Worm (Caenorhabditis elegans) whole organism, late embryonic: ENCODE measurements around the gene B0457.6.

Experiments
- C08G9.2 ChIP-seq: sonication (generic microtip); optimal IDR thresholded peaks from 2 replicates; lab custom pipeline; 2016; ENCODE audit warnings: mild to moderate bottlenecking, missing genetic modification characterization, moderate library complexity, missing compliant biosample characterization
- C38D4.7 ChIP-seq: fragments of 200-800 bp; sonication (Bioruptor generic); optimal IDR thresholded peaks from 2 replicates; lab custom pipeline; 2018; ENCODE audit warnings: mild to moderate bottlenecking, missing genetic modification characterization, moderate library complexity, missing compliant biosample characterization
- F13H6.1 ChIP-seq: sonication (generic microtip); optimal IDR thresholded peaks from 2 replicates; lab custom pipeline; 2016; ENCODE audit warnings: missing genetic modification characterization, missing compliant biosample characterization
- K02D7.2 ChIP-seq: sonication (generic microtip); optimal IDR thresholded peaks from 2 replicates; lab custom pipeline; 2017; ENCODE audit warnings: mild to moderate bottlenecking, missing genetic modification characterization, missing compliant biosample characterization
- K09A11.1 ChIP-seq: sonication (generic microtip); optimal IDR thresholded peaks from 2 replicates; lab custom pipeline; 2017; ENCODE audit warnings: antibody characterized with exemption, mild to moderate bottlenecking, missing genetic modification characterization, missing compliant biosample characterization; ENCODE audit not compliant: insufficient read depth
- T23F11.4 ChIP-seq: fragments of 200-800 bp; sonication (Bioruptor generic); optimal IDR thresholded peaks from 2 replicates; lab custom pipeline; 2018; ENCODE audit warnings: mild to moderate bottlenecking, missing genetic modification characterization, missing compliant biosample characterization
- Y22D7AL.16 ChIP-seq: sonication (generic microtip); optimal IDR thresholded peaks from 2 replicates; lab custom pipeline; 2016; ENCODE audit warnings: missing genetic modification characterization, missing compliant biosample characterization
- ahr-1 ChIP-seq: sonication (generic microtip); optimal IDR thresholded peaks from 2 replicates; lab custom pipeline; 2016; ENCODE audit warnings: missing genetic modification characterization, missing compliant biosample characterization
- ama-1 ChIP-seq: fragments of 150-350 bp; optimal IDR thresholded peaks from 2 replicates; lab custom pipeline; 2014
- ceh-18 ChIP-seq: sonication (generic microtip); optimal IDR thresholded peaks from 2 replicates; lab custom pipeline; 2016; ENCODE audit warnings: missing genetic modification characterization, missing compliant biosample characterization
- ceh-2 ChIP-seq: sonication (generic microtip); optimal IDR thresholded peaks from 2 replicates; lab custom pipeline; 2016; ENCODE audit warnings: missing genotype, missing genetic modification characterization, missing compliant biosample characterization
- ceh-22 ChIP-seq: sonication (generic microtip); optimal IDR thresholded peaks from 2 replicates; lab custom pipeline; 2017; ENCODE audit warnings: missing biosample characterization, missing genetic modification characterization
- ceh-24 ChIP-seq: sonication (generic microtip); optimal IDR thresholded peaks from 2 replicates; lab custom pipeline; 2016; ENCODE audit warnings: mild to moderate bottlenecking, missing genetic modification characterization, missing compliant biosample characterization
- ceh-30 ChIP-seq: fragments of 150-350 bp; optimal IDR thresholded peaks from 2 replicates; lab custom pipeline; 2014; ENCODE audit warnings: missing biosample characterization, missing genetic modification characterization
- ceh-45 ChIP-seq: fragments of 200-800 bp; sonication (Bioruptor generic); IDR thresholded peaks from 2 replicates; pipeline ENCODE4 v1.3.6; 2022; ENCODE audit warnings: missing genetic modification reagents, missing genetic modification characterization, missing compliant biosample characterization
- ceh-48 ChIP-seq: sonication (generic microtip); optimal IDR thresholded peaks from 2 replicates; lab custom pipeline; 2016; ENCODE audit warnings: missing genetic modification characterization, inconsistent platforms, missing compliant biosample characterization
- ceh-9 ChIP-seq: sonication (generic microtip); optimal IDR thresholded peaks from 2 replicates; lab custom pipeline; 2016; ENCODE audit warnings: mild to moderate bottlenecking, missing genetic modification characterization, inconsistent platforms, missing compliant biosample characterization
- che-1 ChIP-seq: sonication (generic microtip); optimal IDR thresholded peaks from 2 replicates; lab custom pipeline; 2016; ENCODE audit warnings: mild to moderate bottlenecking, missing genetic modification characterization, missing compliant biosample characterization
- dmd-4 ChIP-seq: sonication (generic microtip); optimal IDR thresholded peaks from 2 replicates; lab custom pipeline; 2016; ENCODE audit warnings: borderline replicate concordance, missing genetic modification characterization, missing compliant biosample characterization
- elt-2 ChIP-seq: sonication (generic microtip); optimal IDR thresholded peaks from 2 replicates; lab custom pipeline; 2016; ENCODE audit warnings: missing genetic modification reagents, missing genetic modification characterization, missing compliant biosample characterization
- elt-4 ChIP-seq: sonication (generic microtip); optimal IDR thresholded peaks from 2 replicates; lab custom pipeline; 2016; ENCODE audit warnings: missing genetic modification characterization, missing compliant biosample characterization
- ets-4 ChIP-seq: sonication (generic microtip); optimal IDR thresholded peaks from 2 replicates; lab custom pipeline; 2016; ENCODE audit warnings: missing genetic modification characterization, missing compliant biosample characterization
- eyg-1 ChIP-seq: sonication (generic microtip); optimal IDR thresholded peaks from 2 replicates; lab custom pipeline; 2016; ENCODE audit warnings: missing genotype, missing genetic modification characterization, missing compliant biosample characterization
- fax-1 ChIP-seq: sonication (generic microtip); optimal IDR thresholded peaks from 2 replicates; lab custom pipeline; 2016; ENCODE audit warnings: missing genotype, missing genetic modification characterization, missing compliant biosample characterization
- fkh-10 ChIP-seq: fragments of 150-350 bp; optimal IDR thresholded peaks from 2 replicates; lab custom pipeline; 2014; ENCODE audit warnings: missing biosample characterization, missing genetic modification reagents, missing genetic modification characterization
- gmeb-2 ChIP-seq: sonication (generic microtip); optimal IDR thresholded peaks from 2 replicates; lab custom pipeline; 2016; ENCODE audit warnings: missing genetic modification characterization, inconsistent platforms, missing compliant biosample characterization
- hlh-30 ChIP-seq: sonication (generic microtip); optimal IDR thresholded peaks from 2 replicates; lab custom pipeline; 2017; ENCODE audit warnings: antibody characterized with exemption, missing genetic modification characterization, missing compliant biosample characterization; ENCODE audit not compliant: insufficient read depth
- hlh-6 ChIP-seq: sonication (generic microtip); optimal IDR thresholded peaks from 2 replicates; lab custom pipeline; 2016; ENCODE audit warnings: missing genotype, missing genetic modification characterization, missing compliant biosample characterization
- hlh-8 ChIP-seq: sonication (generic microtip); optimal IDR thresholded peaks from 2 replicates; lab custom pipeline; 2016; ENCODE audit warnings: missing genotype, missing genetic modification characterization, missing compliant biosample characterization
- lin-11 ChIP-seq: fragments of 200-800 bp; sonication (Bioruptor generic); optimal IDR thresholded peaks from 2 replicates; lab custom pipeline; 2018; ENCODE audit warnings: mild to moderate bottlenecking, missing genetic modification characterization, missing compliant biosample characterization
- nfya-1 ChIP-seq: sonication (generic microtip); optimal IDR thresholded peaks from 2 replicates; lab custom pipeline; 2017; ENCODE audit warnings: missing genetic modification characterization, mild to moderate bottlenecking, missing compliant biosample characterization, antibody characterized with exemption, moderate library complexity
- nhr-232 ChIP-seq: sonication (generic microtip); optimal IDR thresholded peaks from 2 replicates; lab custom pipeline; 2016; ENCODE audit warnings: missing genetic modification characterization, missing compliant biosample characterization
- npax-4 ChIP-seq: sonication (generic microtip); optimal IDR thresholded peaks from 2 replicates; lab custom pipeline; 2016; ENCODE audit warnings: missing genetic modification characterization, missing compliant biosample characterization
- odd-2 ChIP-seq: sonication (generic microtip); optimal IDR thresholded peaks from 2 replicates; lab custom pipeline; 2017; ENCODE audit warnings: antibody characterized with exemption, mild to moderate bottlenecking, missing genetic modification characterization, missing compliant biosample characterization
- pag-3 ChIP-seq: sonication (generic microtip); optimal IDR thresholded peaks from 2 replicates; lab custom pipeline; 2016; ENCODE audit warnings: missing compliant biosample characterization, missing genetic modification characterization, borderline replicate concordance
- pat-9 ChIP-seq: fragments of 200-800 bp; sonication (Bioruptor generic); optimal IDR thresholded peaks from 2 replicates; lab custom pipeline; 2018; ENCODE audit warnings: mild to moderate bottlenecking, missing genetic modification characterization, moderate library complexity, missing compliant biosample characterization
- pax-1 ChIP-seq: fragments of 150-350 bp; optimal IDR thresholded peaks from 2 replicates; lab custom pipeline; 2014; ENCODE audit warnings: missing biosample characterization, missing genetic modification characterization
- pha-2 ChIP-seq: sonication (generic microtip); optimal IDR thresholded peaks from 2 replicates; lab custom pipeline; 2017; ENCODE audit warnings: mild to moderate bottlenecking, missing genetic modification characterization, missing compliant biosample characterization
- pqm-1 ChIP-seq: sonication (generic microtip); optimal IDR thresholded peaks from 2 replicates; lab custom pipeline; 2016; ENCODE audit warnings: missing genetic modification characterization, missing compliant biosample characterization
- pros-1 ChIP-seq: fragments of 150-350 bp; optimal IDR thresholded peaks from 2 replicates; lab custom pipeline; 2014; ENCODE audit warnings: missing biosample characterization, missing genetic modification reagents, missing genetic modification characterization
- ref-2 ChIP-seq: sonication (generic microtip); optimal IDR thresholded peaks from 2 replicates; lab custom pipeline; 2016; ENCODE audit warnings: missing genetic modification characterization, missing compliant biosample characterization
- rnt-1 ChIP-seq: sonication (generic microtip); optimal IDR thresholded peaks from 2 replicates; lab custom pipeline; 2016; ENCODE audit warnings: missing genetic modification characterization, missing compliant biosample characterization
- sdc-2 ChIP-seq: sonication (generic microtip); optimal IDR thresholded peaks from 2 replicates; lab custom pipeline; 2016; ENCODE audit warnings: missing genotype, missing genetic modification characterization, missing compliant biosample characterization
- syd-9 ChIP-seq: sonication (generic microtip); optimal IDR thresholded peaks from 2 replicates; lab custom pipeline; 2016; ENCODE audit warnings: mild to moderate bottlenecking, missing genetic modification characterization, moderate library complexity, missing compliant biosample characterization
- tbx-2 ChIP-seq: sonication (generic microtip); optimal IDR thresholded peaks from 2 replicates; lab custom pipeline; 2016; ENCODE audit warnings: missing genetic modification characterization, missing compliant biosample characterization
- tbx-7 ChIP-seq: sonication (generic microtip); optimal IDR thresholded peaks from 2 replicates; lab custom pipeline; 2016; ENCODE audit warnings: missing genotype, missing genetic modification characterization, missing compliant biosample characterization
- unc-3 ChIP-seq, 2 experiments: fragments of 200-800 bp in 1 of 2; sonication (Bioruptor generic) in 1 of 2; sonication (generic microtip) in 1 of 2; conservative IDR thresholded peaks in 1 of 2; optimal IDR thresholded peaks in 1 of 2; 2 replicates each; pipeline versions ENCODE4 v1.3.6 to Lab custom; 2016 to 2022; ENCODE audit warnings: missing compliant biosample characterization in 2 of 2, missing genetic modification characterization in 2 of 2, missing genetic modification reagents in 1 of 2
- unc-42 ChIP-seq: sonication (generic microtip); optimal IDR thresholded peaks from 2 replicates; lab custom pipeline; 2016; ENCODE audit warnings: missing genotype, missing genetic modification characterization, missing compliant biosample characterization
- unc-86 ChIP-seq: sonication (generic microtip); optimal IDR thresholded peaks from 2 replicates; lab custom pipeline; 2016; ENCODE audit warnings: missing genetic modification characterization, missing compliant biosample characterization
- zip-5 ChIP-seq: sonication (generic microtip); optimal IDR thresholded peaks from 2 replicates; lab custom pipeline; 2016; ENCODE audit warnings: missing genetic modification characterization, missing compliant biosample characterization
- ztf-16 ChIP-seq: sonication (generic microtip); optimal IDR thresholded peaks from 2 replicates; lab custom pipeline; 2017; ENCODE audit warnings: missing genetic modification characterization, missing compliant biosample characterization

Gene B0457.6

ce11 chrII:8969251-8970183 lies 47.3 kb downstream of the B0457.6 start, which contains the start of the genes szy-20 and C18E9.5:
TSS of gene szy-20 (minus strand) at chrII:8969333.
TSS of gene C18E9.5 (plus strand) at chrII:8969980.
- TF ChIP-seq ceh-30 (tag; lab: Kevin White, UChicago) (no peak), che-1 (tag; lab: Kevin White, UChicago) (no peak), T23F11.4 (GFP tag; lab: Kevin White, UChicago) (no peak), rnt-1 (tag; lab: Kevin White, UChicago) (no peak), C38D4.7 (GFP tag; lab: Kevin White, UChicago) (no peak), elt-2 (peak; percentile 26), pha-2 (no peak), F13H6.1 (tag; lab: Kevin White, UChicago) (no peak), odd-2 (tag; lab: Kevin White, UChicago) (no peak), sdc-2 (tag; lab: Kevin White, UChicago) (no peak), elt-4 (tag; lab: Kevin White, UChicago) (no peak), dmd-4 (tag; lab: Kevin White, UChicago) (no peak), ceh-2 (tag; lab: Kevin White, UChicago) (peak; percentile 24), ets-4 (tag; lab: Kevin White, UChicago) (no peak), unc-42 (tag; lab: Kevin White, UChicago) (peak; percentile 67), ceh-45 (GFP tag; lab: Robert Waterston, UW) (no peak), nhr-232 (tag; lab: Kevin White, UChicago) (peak; percentile 0), nfya-1 (tag; lab: Kevin White, UChicago) (peak; percentile 67), tbx-2 (peak; percentile 28), C08G9.2 (no peak), eyg-1 (tag; lab: Kevin White, UChicago) (no peak), ceh-48 (tag; lab: Kevin White, UChicago) (peak; percentile 24), hlh-30 (tag; lab: Kevin White, UChicago) (peak; percentile 21), unc-3 (GFP tag; conservative IDR thresholded peaks at IDR 0.05; lab: Robert Waterston, UW) (no peak), unc-3 (tag; optimal IDR thresholded peaks at IDR 0.05; lab: Kevin White, UChicago) (peak; percentile 48), ahr-1 (tag; lab: Kevin White, UChicago) (no peak), ama-1 (lab: Kevin White, UChicago) (no peak), hlh-8 (tag; lab: Kevin White, UChicago) (no peak), fax-1 (tag; lab: Kevin White, UChicago) (no peak), syd-9 (peak; percentile 34), hlh-6 (tag; lab: Kevin White, UChicago) (no peak), K02D7.2 (tag; lab: Kevin White, UChicago) (peak; percentile 6), ceh-24 (tag; lab: Kevin White, UChicago) (no peak), pqm-1 (no peak), pros-1 (no peak), K09A11.1 (tag; lab: Kevin White, UChicago) (peak; percentile 1), ref-2 (tag; lab: Kevin White, UChicago) (peak; percentile 62), ztf-16 (tag; lab: Kevin White, UChicago) (no peak), lin-11 (no peak), ceh-22 (no peak), ceh-9 (no peak), pat-9 (tag; lab: Kevin White, UChicago) (no peak), unc-86 (tag; lab: Kevin White, UChicago) (peak; percentile 35), pax-1 (tag; lab: Kevin White, UChicago) (no peak), ceh-18 (tag; lab: Kevin White, UChicago) (peak; percentile 47), npax-4 (no peak), zip-5 (tag; lab: Kevin White, UChicago) (peak; percentile 19), fkh-10 (GFP tag; lab: Kevin White, UChicago) (no peak), Y22D7AL.16 (tag; lab: Kevin White, UChicago) (no peak), pag-3 (tag; lab: Kevin White, UChicago) (no peak), tbx-7 (peak; percentile 14), gmeb-2 (tag; lab: Kevin White, UChicago) (no peak)
